Worm (Caenorhabditis elegans) whole organism, midembryonic: ENCODE measurements around the gene nas-17.

ENCODE experiments used
- flt-1 ChIP-seq: fragments of 200-800 bp; sonication (Bioruptor generic); IDR thresholded peaks from 2 replicates; pipeline ENCODE4 v1.3.6; 2022; ENCODE audit warnings: missing genetic modification characterization, missing compliant biosample characterization
- ref-1 ChIP-seq: fragments of 200-800 bp; sonication (Bioruptor generic); conservative IDR thresholded peaks from 2 replicates; pipeline ENCODE4 v1.3.6; 2022; ENCODE audit warnings: missing genetic modification reagents, missing genetic modification characterization, missing compliant biosample characterization
- tab-1 ChIP-seq: fragments of 200-800 bp; sonication (Bioruptor generic); IDR thresholded peaks from 2 replicates; pipeline ENCODE4 v1.3.6; 2022; ENCODE audit warnings: missing genetic modification characterization, missing compliant biosample characterization
- ztf-23 ChIP-seq: fragments of 200-800 bp; sonication (Bioruptor generic); IDR thresholded peaks from 2 replicates; pipeline ENCODE4 v1.3.6; 2022; ENCODE audit warnings: missing genetic modification reagents, missing genetic modification characterization, missing compliant biosample characterization
- ztf-29 ChIP-seq: fragments of 200-800 bp; sonication (Bioruptor generic); IDR thresholded peaks from 2 replicates; pipeline ENCODE4 v1.3.6; 2022; ENCODE audit warnings: missing genetic modification reagents, missing genetic modification characterization, missing compliant biosample characterization

DNA sequence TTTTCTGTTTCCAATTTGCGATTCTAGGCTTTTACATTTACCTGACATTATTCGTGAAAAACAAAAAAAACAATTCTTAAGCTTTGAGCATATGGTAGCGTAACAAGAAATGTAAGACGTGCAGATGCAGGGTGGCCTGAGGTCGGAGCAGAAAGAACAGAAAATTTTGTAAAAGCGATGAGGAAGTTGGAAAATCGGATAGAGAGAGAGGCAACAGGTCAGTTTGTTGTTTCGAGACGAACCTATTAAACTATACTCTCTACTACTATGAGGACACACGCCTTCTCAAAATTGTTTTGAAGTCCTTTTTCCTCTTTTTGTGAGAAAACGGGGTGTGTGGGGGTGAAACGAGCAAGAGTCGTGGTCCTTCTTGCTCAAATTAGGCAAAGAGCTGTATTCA, 22.9 kb downstream of the nas-17 start, which contains the start of gene des-2:
- TF ChIP-seq flt-1 (GFP tag; lab: Robert Waterston, UW) (no peak), tab-1 (GFP tag; lab: Robert Waterston, UW) (no peak), ztf-23 (GFP tag; lab: Robert Waterston, UW) (no peak), ztf-29 (GFP tag; lab: Robert Waterston, UW) (no peak), ref-1 (no peak)
